Worm (Caenorhabditis elegans) whole organism, young adult: ENCODE measurements around the gene srx-42.

ENCODE experiments used
- D2030.7 ChIP-seq: fragments of 200-800 bp; sonication (Bioruptor generic); IDR thresholded peaks from 2 replicates; pipeline ENCODE4 v1.3.6; 2022; ENCODE audit warnings: missing genetic modification reagents, missing genetic modification characterization, missing compliant biosample characterization
- Y79H2A.3 ChIP-seq: fragments of 200-800 bp; sonication (Bioruptor generic); conservative IDR thresholded peaks from 2 replicates; pipeline ENCODE4 v1.3.6; 2022; ENCODE audit warnings: missing genetic modification reagents, missing genetic modification characterization, missing compliant biosample characterization
- ama-1 ChIP-seq, 3 experiments: fragments of 150-350 bp in 1 of 3; sonication (generic microtip) in 2 of 3; optimal IDR thresholded peaks; 2 replicates each; lab custom pipeline; 2014 to 2018; ENCODE audit warnings: missing biosample characterization in 2 of 3, missing genetic modification characterization in 2 of 3, missing genetic modification reagents in 2 of 3
- attf-3 ChIP-seq: fragments of 200-800 bp; sonication (Bioruptor generic); conservative IDR thresholded peaks from 2 replicates; pipeline ENCODE4 v1.3.6; 2022; ENCODE audit warnings: missing genetic modification reagents, missing genetic modification characterization, missing compliant biosample characterization
- bed-2 ChIP-seq: fragments of 200-800 bp; sonication (Bioruptor generic); IDR thresholded peaks from 2 replicates; pipeline ENCODE4 v1.3.6; 2022; ENCODE audit warnings: missing genetic modification reagents, missing genetic modification characterization, missing compliant biosample characterization
- let-607 ChIP-seq, 2 experiments: fragments of 200-800 bp in 1 of 2; sonication (Bioruptor generic) in 1 of 2; sonication (generic microtip) in 1 of 2; optimal IDR thresholded peaks; 2 replicates each; lab custom pipeline; 2016 to 2018; ENCODE audit warnings: mild to moderate bottlenecking in 2 of 2, missing compliant biosample characterization in 2 of 2, missing genetic modification characterization in 2 of 2, moderate library complexity in 2 of 2, missing genotype in 1 of 2
- sea-2 ChIP-seq: fragments of 200-800 bp; sonication (Bioruptor generic); IDR thresholded peaks from 2 replicates; pipeline ENCODE4 v1.3.6; 2022; ENCODE audit warnings: missing genetic modification characterization, missing compliant biosample characterization

ce11 chrV:13873323-13873722, 47.5 kb upstream of the srx-42 start:
- TF ChIP-seq bed-2 (GFP tag; lab: Robert Waterston, UW) (no peak), Y79H2A.3 (GFP tag; lab: Robert Waterston, UW) (no peak), ama-1 (optimal IDR thresholded peaks at IDR 0.05; lab: Kevin White, UChicago) (no peak), ama-1 (GFP tag; optimal IDR thresholded peaks at IDR 0.05; lab: Kevin White, UChicago) (no peak), let-607 (tag; optimal IDR thresholded peaks at IDR 0.05; lab: Kevin White, UChicago) (no peak), D2030.7 (no peak), sea-2 (GFP tag; lab: Robert Waterston, UW) (no peak), attf-3 (no peak)
